Fruit fly (Drosophila melanogaster) whole organism, embryonic: ENCODE data around the gene Chchd2.

Experiments used
- CG12219 ChIP-seq: fragments of 200-800 bp; sonication (Bioruptor generic); optimal IDR thresholded peaks from 3 replicates; lab custom pipeline; 2018; ENCODE audit warnings: missing biosample characterization, mild to moderate bottlenecking, missing genetic modification characterization
- Dref ChIP-seq: fragments of 200-800 bp; sonication (Bioruptor generic); IDR thresholded peaks from 2 replicates; pipeline ENCODE4 v1.3.6; 2022; ENCODE audit warnings: missing biosample characterization, missing genetic modification characterization
- Hr78 ChIP-seq, 2 experiments: fragments of 200-800 bp in 1 of 2; fragments of >200 bp in 1 of 2; sonication (Bioruptor generic) in 1 of 2; optimal IDR thresholded peaks; 2 replicates each; lab custom pipeline; 2017 to 2019; ENCODE audit warnings: missing biosample characterization in 2 of 2, missing genetic modification characterization in 2 of 2, mild to moderate bottlenecking in 1 of 2, moderate library complexity in 1 of 2
- ems ChIP-seq: fragments of 200-800 bp; sonication (Bioruptor generic); optimal IDR thresholded peaks from 3 replicates; lab custom pipeline; 2016; ENCODE audit warnings: missing biosample characterization, missing genetic modification characterization
- jumu ChIP-seq: fragments of 200-800 bp; sonication (Bioruptor generic); optimal IDR thresholded peaks from 3 replicates; lab custom pipeline; 2016; ENCODE audit warnings: missing biosample characterization, missing genetic modification characterization

DNA sequence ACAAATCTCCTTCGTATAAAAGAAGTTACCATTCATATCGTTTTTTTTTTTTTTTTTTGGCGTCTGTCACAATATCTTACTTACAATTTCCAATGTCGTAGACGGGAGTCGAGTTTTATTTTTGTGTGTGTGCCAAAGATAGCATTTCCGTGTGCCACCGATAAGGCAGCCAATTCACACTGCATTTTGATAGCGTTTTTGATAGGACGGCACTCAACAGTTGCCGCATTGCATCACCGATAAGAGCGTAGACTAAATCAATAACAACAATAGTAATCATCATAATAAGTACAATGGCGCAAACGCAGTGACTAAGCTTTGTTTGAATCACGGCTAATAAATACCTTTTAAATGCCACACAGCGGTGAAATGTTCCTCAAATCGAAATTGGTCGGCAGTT is 37.6 kb downstream of the Chchd2 start:
- TF ChIP-seq ems (GFP tag; lab: Kevin White, UChicago) = no peak
- TF ChIP-seq Hr78 (GFP tag; optimal IDR thresholded peaks at IDR 0.05; lab: Kevin White, UChicago) = no peak
- TF ChIP-seq jumu (GFP tag; lab: Kevin White, UChicago) = no peak
- no peak for TF ChIP-seq CG12219 (GFP tag; lab: Kevin White, UChicago)
- no peak for TF ChIP-seq Dref (GFP tag; lab: Robert Waterston, UW)
